Fruit fly (Drosophila melanogaster): ENCODE data around the gene CG3792.

dm6 chr2L:4968767-4969166, 8.3 kb upstream of the CG3792 start, which contains the start of the genes Scox and Polr1C:
- TF ChIP-seq cyc (GFP tag; optimal IDR thresholded peaks at IDR 0.05) (no peak), eg (GFP tag; IDR thresholded peaks at IDR 0.05) (no peak), Gug (GFP tag; IDR thresholded peaks at IDR 0.05) (no peak), CG7368 (GFP tag; optimal IDR thresholded peaks at IDR 0.05) (no peak), Blimp-1 (GFP tag; optimal IDR thresholded peaks at IDR 0.05) (no peak), CG16779 (tag; optimal IDR thresholded peaks at IDR 0.05) (no peak), CG11762 (GFP tag; optimal IDR thresholded peaks at IDR 0.05; ENCODE audit: insufficient read depth) (no peak), CG4318 (GFP tag; optimal IDR thresholded peaks at IDR 0.05) (no peak), salr (GFP tag; optimal IDR thresholded peaks at IDR 0.05) (no peak), Hr4 (GFP tag; optimal IDR thresholded peaks at IDR 0.05) (no peak), CG6276 (GFP tag; optimal IDR thresholded peaks at IDR 0.05) (no peak), CG9139 (GFP tag; optimal IDR thresholded peaks at IDR 0.05) (no peak)

All from whole organism, prepupa.